Worm (Caenorhabditis elegans): ENCODE measurements around the gene F59B10.3.
A peak's percentile ranks its signal among the peaks of the same experiment; 100 is the strongest.
"Not testable (repeated sequence)": the region's sequence is repeated elsewhere in the genome, so short reads cannot be mapped to it uniquely, and the experiment has no call there.

Gene F59B10.3

DNA sequence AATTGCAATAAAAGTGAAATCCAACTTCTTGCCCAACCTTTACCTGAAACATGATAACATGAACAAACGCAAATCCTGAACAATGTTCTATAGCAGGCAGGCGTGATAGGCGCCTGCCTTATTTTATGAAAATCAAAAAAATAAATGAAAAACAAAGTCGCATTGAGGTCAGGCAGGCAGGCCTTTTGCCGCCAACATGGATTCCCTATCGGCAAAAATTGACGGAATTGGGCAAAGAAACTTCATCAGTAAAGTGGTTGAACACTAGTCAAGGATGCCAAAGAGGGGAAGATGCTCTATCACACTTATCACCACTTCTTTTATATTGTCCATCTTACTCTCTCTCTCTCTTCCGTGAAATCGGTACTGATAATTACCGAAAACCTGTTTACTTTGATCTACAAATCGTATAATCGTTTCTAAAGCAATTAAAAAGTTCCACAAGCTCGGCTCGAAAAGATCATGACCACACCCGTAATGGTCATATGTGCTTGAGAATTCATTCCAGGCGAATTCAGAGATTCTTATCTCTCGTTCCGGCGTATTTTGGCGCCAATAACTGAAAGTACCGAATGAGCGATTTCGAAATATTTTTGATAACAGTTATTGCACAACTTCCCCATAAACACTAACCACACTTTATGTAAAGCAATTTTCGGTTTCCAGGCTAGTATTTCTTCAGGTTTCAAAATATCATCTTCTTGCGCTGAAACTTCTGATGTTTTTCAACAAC, 28.4 kb upstream of the F59B10.3 start, which contains the start of the genes clec-60 and ZK666.11:
Gene clec-60 (minus strand): TSS at position 51 of the 733 bp plus-strand sequence.
Gene ZK666.11 (plus strand): TSS at position 699 of the 733 bp plus-strand sequence.
- TF ChIP-seq nhr-12 (tag; optimal IDR thresholded peaks at IDR 0.05) (no peak), egl-5 (tag; optimal IDR thresholded peaks at IDR 0.05) (no peak), pqm-1 (tag; optimal IDR thresholded peaks at IDR 0.05) (peak; percentile 36), elt-2 (tag; optimal IDR thresholded peaks at IDR 0.05) (peak; percentile 57), jun-1 (tag; optimal IDR thresholded peaks at IDR 0.05) (peak; percentile 7), unc-39 (tag; optimal IDR thresholded peaks at IDR 0.05) (no peak)

DNA sequence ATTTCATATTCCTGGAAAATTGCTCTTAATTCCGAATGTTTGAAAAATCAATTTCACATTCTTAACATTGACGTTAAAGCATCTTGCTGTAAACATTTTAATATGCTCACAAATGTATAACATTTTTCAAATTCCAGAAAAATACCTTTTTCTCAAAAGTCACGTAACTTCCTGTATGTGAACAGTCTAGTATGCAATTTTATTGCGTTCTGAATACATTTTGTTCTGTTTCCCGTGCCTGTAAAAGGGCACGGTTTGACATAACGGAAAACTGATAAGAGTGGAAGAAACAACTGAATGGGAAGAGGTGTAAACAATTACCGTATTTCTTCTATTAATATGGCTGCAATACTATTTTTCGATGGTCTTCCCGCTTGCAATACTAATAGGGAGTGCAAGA, 27.4 kb upstream of the F59B10.3 start:
- TF ChIP-seq snpc-4 (tag; optimal IDR thresholded peaks at IDR 0.05) (no peak), nhr-25 (tag; optimal IDR thresholded peaks at IDR 0.05) (no peak), pqm-1 (tag; optimal IDR thresholded peaks at IDR 0.05) (peak; percentile 48), elt-2 (tag; optimal IDR thresholded peaks at IDR 0.05) (peak; percentile 67)

DNA sequence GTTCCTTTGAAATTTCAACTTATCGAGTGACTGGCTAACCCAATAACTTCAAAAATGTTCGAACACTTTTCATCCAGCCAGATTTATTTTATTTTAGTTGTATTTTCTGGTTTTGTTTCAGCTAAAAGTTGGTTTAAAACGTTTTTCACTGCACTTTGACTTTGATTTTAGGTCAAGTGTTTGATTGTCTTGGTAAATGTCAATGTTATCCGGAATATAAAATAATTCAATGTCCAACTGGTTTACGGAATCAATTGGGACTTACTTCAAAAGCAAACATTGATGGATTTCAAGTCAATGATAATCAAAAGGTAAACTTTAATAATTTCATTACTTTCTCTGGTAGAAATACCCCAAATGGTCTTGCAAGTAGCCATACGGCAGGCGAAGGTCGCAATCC, 26.5 kb upstream of the F59B10.3 start:
- TF ChIP-seq lsy-12 (tag; optimal IDR thresholded peaks at IDR 0.05), result no peak
- no peak for TF ChIP-seq mdl-1 (tag; optimal IDR thresholded peaks at IDR 0.05)
- TF ChIP-seq ceh-82 (tag; optimal IDR thresholded peaks at IDR 0.05), result no peak
- TF ChIP-seq jun-1 (tag; optimal IDR thresholded peaks at IDR 0.05), result no peak
- TF ChIP-seq unc-39 (tag; optimal IDR thresholded peaks at IDR 0.05), result no peak
- TF ChIP-seq ceh-9 (tag; optimal IDR thresholded peaks at IDR 0.05), result no peak

DNA sequence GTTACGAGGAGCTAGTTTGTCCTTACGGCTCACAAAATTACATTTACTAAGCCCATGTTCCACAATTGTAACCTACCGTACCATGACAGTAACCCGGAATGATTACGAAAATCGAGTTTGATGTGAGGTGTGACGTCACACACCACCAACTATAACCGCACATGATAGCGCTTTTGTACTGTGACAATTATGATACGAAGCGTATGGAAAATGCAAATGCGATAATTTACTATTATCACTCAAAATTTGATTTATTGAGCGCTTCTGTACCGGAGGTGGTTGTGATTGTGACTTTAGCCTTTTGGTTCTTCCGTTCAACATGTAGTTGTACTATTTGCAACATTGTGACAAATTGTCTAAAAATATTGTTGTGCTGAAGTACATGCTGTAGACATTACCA, 24.7 kb upstream of the F59B10.3 start:
- peak; percentile 84 for TF ChIP-seq elt-2 (tag; optimal IDR thresholded peaks at IDR 0.05)
- no peak for TF ChIP-seq ztf-4 (tag; optimal IDR thresholded peaks at IDR 0.05)
- peak; percentile 87 for TF ChIP-seq pqm-1 (tag; optimal IDR thresholded peaks at IDR 0.05)
- TF ChIP-seq jun-1 (tag; optimal IDR thresholded peaks at IDR 0.05), result peak; percentile 70
- no peak for TF ChIP-seq fkh-10 (GFP tag; optimal IDR thresholded peaks at IDR 0.05)

DNA sequence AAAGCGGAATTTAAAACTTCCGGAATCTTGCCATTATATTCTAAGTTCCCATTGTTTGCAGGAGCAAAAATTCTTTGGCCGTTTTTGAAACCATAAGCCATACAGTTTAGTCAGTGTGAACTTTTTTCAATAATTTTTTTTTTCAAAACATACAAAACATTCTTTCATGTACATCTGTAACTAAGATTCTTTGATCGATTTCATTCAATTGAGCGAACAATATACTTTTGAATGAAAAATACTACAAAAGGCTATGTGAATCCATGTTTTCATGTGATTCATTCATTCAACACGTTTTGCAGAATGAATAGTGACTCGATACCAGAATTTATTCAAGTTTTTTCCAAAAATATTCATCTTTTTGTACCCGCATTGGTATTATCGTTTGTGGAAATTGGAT, 23.6 kb upstream of the F59B10.3 start, which contains the start of gene ZK666.15:
Gene ZK666.15 (plus strand): TSS at position 301 of the 400 bp plus-strand sequence.
- TF ChIP-seq nfya-1 (tag; optimal IDR thresholded peaks at IDR 0.05; ENCODE audit: insufficient read depth) (no peak), elt-2 (tag; optimal IDR thresholded peaks at IDR 0.05) (no peak), pqm-1 (tag; optimal IDR thresholded peaks at IDR 0.05) (no peak), nhr-12 (tag; optimal IDR thresholded peaks at IDR 0.05) (no peak), jun-1 (tag; optimal IDR thresholded peaks at IDR 0.05) (no peak), nhr-28 (tag; optimal IDR thresholded peaks at IDR 0.05) (no peak), fos-1 (tag; optimal IDR thresholded peaks at IDR 0.05) (no peak), nhr-77 (tag; optimal IDR thresholded peaks at IDR 0.05) (no peak), nhr-23 (tag; optimal IDR thresholded peaks at IDR 0.05) (no peak), lin-39 (tag; optimal IDR thresholded peaks at IDR 0.05) (no peak), unc-39 (tag; optimal IDR thresholded peaks at IDR 0.05) (no peak)

DNA sequence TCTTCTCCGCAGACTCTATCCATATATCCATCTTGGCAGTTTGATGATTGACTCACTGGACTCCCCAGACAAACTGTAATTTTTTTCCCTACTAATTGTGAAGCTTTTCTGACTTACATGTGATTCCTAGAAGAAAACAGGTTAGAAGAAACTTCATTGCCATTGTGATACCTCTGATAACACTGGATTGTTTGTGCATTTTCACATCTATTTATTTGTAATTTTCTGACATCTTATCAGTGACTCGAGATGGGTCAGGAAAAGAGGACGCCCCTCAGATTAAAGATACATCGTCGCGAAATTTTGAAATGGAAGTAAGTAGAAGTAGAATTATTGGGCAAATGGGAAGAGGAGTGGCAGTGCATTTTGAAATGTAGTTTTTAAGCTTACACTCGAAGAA, 20.0 kb upstream of the F59B10.3 start, which contains the start of gene clec-61:
Gene clec-61 (minus strand): TSS at position 209 of the 400 bp plus-strand sequence.
- TF ChIP-seq hmg-11 (tag; optimal IDR thresholded peaks at IDR 0.05) (no peak), zag-1 (tag; optimal IDR thresholded peaks at IDR 0.05) (no peak), egl-5 (tag; optimal IDR thresholded peaks at IDR 0.05) (no peak), tbx-2 (tag; optimal IDR thresholded peaks at IDR 0.05) (no peak), nhr-67 (tag; optimal IDR thresholded peaks at IDR 0.05) (no peak), lin-15B (tag; optimal IDR thresholded peaks at IDR 0.05) (no peak), mml-1 (tag; optimal IDR thresholded peaks at IDR 0.05) (no peak), mdl-1 (tag; optimal IDR thresholded peaks at IDR 0.05) (no peak), ZK546.5 (tag; optimal IDR thresholded peaks at IDR 0.05) (no peak), fkh-10 (GFP tag; optimal IDR thresholded peaks at IDR 0.05) (no peak), ceh-16 (tag; optimal IDR thresholded peaks at IDR 0.05) (no peak), elt-2 (tag; optimal IDR thresholded peaks at IDR 0.05) (no peak)

DNA sequence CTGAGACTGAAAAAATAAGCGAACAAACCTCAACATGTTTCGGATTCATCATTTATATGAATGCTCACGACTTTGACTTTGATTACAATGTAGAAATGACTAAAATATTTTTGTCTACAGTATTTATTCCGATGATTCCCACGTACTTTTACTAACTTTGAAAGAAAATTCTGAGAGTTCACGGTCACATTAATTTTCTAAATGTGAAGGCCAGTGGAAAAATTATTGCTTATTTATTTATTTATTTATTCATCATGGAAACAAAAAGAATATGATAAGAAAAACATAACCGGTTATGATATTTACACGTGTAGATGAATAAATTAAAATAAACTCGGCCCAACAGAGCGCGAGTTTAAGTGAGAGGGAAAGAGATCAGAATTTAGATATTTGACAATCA, 17.3 kb upstream of the F59B10.3 start, which contains the start of gene ZK666.8:
Gene ZK666.8 (minus strand): TSS at position 101 of the 400 bp plus-strand sequence.
- TF ChIP-seq pqm-1, nhr-77, nhr-11 (tag; optimal IDR thresholded peaks at IDR 0.05): not testable (repeated sequence)
